Worm (Caenorhabditis elegans) whole organism, late embryonic: ENCODE results near the gene F20H11.4.

Experiments
- K02D7.2 ChIP-seq: sonication (generic microtip); optimal IDR thresholded peaks from 2 replicates; lab custom pipeline; 2017; ENCODE audit warnings: mild to moderate bottlenecking, missing genetic modification characterization, missing compliant biosample characterization
- T23F11.4 ChIP-seq: fragments of 200-800 bp; sonication (Bioruptor generic); optimal IDR thresholded peaks from 2 replicates; lab custom pipeline; 2018; ENCODE audit warnings: mild to moderate bottlenecking, missing genetic modification characterization, missing compliant biosample characterization
- che-1 ChIP-seq: sonication (generic microtip); optimal IDR thresholded peaks from 2 replicates; lab custom pipeline; 2016; ENCODE audit warnings: mild to moderate bottlenecking, missing genetic modification characterization, missing compliant biosample characterization
- dve-1 ChIP-seq: sonication (generic microtip); optimal IDR thresholded peaks from 2 replicates; lab custom pipeline; 2017; ENCODE audit warnings: antibody characterized with exemption, mild to moderate bottlenecking, missing genetic modification characterization, missing compliant biosample characterization
- hlh-13 ChIP-seq: fragments of 200-800 bp; sonication (Bioruptor generic); optimal IDR thresholded peaks from 2 replicates; lab custom pipeline; 2018; ENCODE audit warnings: mild to moderate bottlenecking, missing genetic modification characterization, missing compliant biosample characterization
- nfya-1 ChIP-seq: sonication (generic microtip); optimal IDR thresholded peaks from 2 replicates; lab custom pipeline; 2017; ENCODE audit warnings: missing genetic modification characterization, mild to moderate bottlenecking, missing compliant biosample characterization, antibody characterized with exemption, moderate library complexity
- pqm-1 ChIP-seq: sonication (generic microtip); optimal IDR thresholded peaks from 2 replicates; lab custom pipeline; 2016; ENCODE audit warnings: missing genetic modification characterization, missing compliant biosample characterization
- sdc-2 ChIP-seq: sonication (generic microtip); optimal IDR thresholded peaks from 2 replicates; lab custom pipeline; 2016; ENCODE audit warnings: missing genotype, missing genetic modification characterization, missing compliant biosample characterization
- unc-3 ChIP-seq, 2 experiments: fragments of 200-800 bp in 1 of 2; sonication (Bioruptor generic) in 1 of 2; sonication (generic microtip) in 1 of 2; conservative IDR thresholded peaks in 1 of 2; optimal IDR thresholded peaks in 1 of 2; 2 replicates each; pipeline versions ENCODE4 v1.3.6 to Lab custom; 2016 to 2022; ENCODE audit warnings: missing compliant biosample characterization in 2 of 2, missing genetic modification characterization in 2 of 2, missing genetic modification reagents in 1 of 2

DNA sequence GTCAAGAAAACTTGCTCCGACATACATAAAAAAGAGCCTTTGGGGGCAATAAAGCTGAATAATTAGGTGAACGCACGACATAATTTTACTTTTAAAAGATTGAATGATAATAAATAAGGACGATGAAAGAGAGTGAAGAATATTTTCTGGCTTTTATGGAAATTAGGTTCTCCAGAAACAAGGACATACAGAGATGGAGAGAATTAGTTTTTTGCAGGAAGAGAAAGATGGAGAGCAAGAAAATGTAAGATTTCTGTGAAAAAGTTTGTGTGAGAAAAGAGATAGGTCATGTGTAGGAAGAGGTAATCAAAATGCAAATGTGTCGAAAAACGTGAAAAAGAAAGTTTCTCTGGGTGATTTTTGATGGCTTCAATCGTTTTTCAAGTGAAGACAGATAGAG, 43.6 kb downstream of the F20H11.4 start, which contains the start of gene pdfr-1:
- TF ChIP-seq nfya-1 (tag; lab: Kevin White, UChicago) (no peak), hlh-13 (no peak), pqm-1 (no peak), dve-1 (no peak), T23F11.4 (GFP tag; lab: Kevin White, UChicago) (no peak), K02D7.2 (no peak), che-1 (tag; lab: Kevin White, UChicago) (no peak), sdc-2 (tag; lab: Kevin White, UChicago) (no peak), unc-3 (GFP tag; conservative IDR thresholded peaks at IDR 0.05; lab: Robert Waterston, UW) (no peak), unc-3 (tag; optimal IDR thresholded peaks at IDR 0.05; lab: Kevin White, UChicago) (no peak)
